Fruit fly (Drosophila melanogaster): Measurements from ENCODE around the gene for.

Gene for

dm6 chr2L:3681338-3681737, 24.6 kb upstream of the for start:
- no peak for TF ChIP-seq GATAe (GFP tag; conservative IDR thresholded peaks at IDR 0.05)
- TF ChIP-seq CG4854 (GFP tag; optimal IDR thresholded peaks at IDR 0.05), result no peak
- no peak for TF ChIP-seq CG12744 (GFP tag; optimal IDR thresholded peaks at IDR 0.05)
- TF ChIP-seq CG10321 (GFP tag; IDR thresholded peaks at IDR 0.05), result no peak
- no peak for TF ChIP-seq ewg (GFP tag; optimal IDR thresholded peaks at IDR 0.05)
- 0 out of 3 replicates have a peak, but pooled peaks have one; percentile 11 for TF ChIP-seq Mrtf (GFP tag; IDR thresholded peaks at IDR 0.05)
- no peak for TF ChIP-seq ftz-f1 (GFP tag; optimal IDR thresholded peaks at IDR 0.05)
- no peak for TF ChIP-seq E2f2 (GFP tag; IDR thresholded peaks at IDR 0.05)
- peak; percentile 57 for TF ChIP-seq pros (GFP tag; optimal IDR thresholded peaks at IDR 0.05)
- peak; percentile 31; the same call in 1 of the 2 replicates for TF ChIP-seq crol (GFP tag; IDR thresholded peaks at IDR 0.05)
- TF ChIP-seq CG33557 (GFP tag; optimal IDR thresholded peaks at IDR 0.05), result no peak
- no peak for TF ChIP-seq Nf-YB (GFP tag; optimal IDR thresholded peaks at IDR 0.05)
- TF ChIP-seq tap (tag; optimal IDR thresholded peaks at IDR 0.05), result peak; percentile 50

- TF ChIP-seq CG17385 (GFP tag; optimal IDR thresholded peaks at IDR 0.05) (no peak), fd96Cb (tag; optimal IDR thresholded peaks at IDR 0.05) (peak; percentile 55), CG18599 (GFP tag; optimal IDR thresholded peaks at IDR 0.05) (no peak), zen2 (GFP tag; IDR thresholded peaks at IDR 0.05; ENCODE audit: partially characterized antibody) (no peak), exex (tag; optimal IDR thresholded peaks at IDR 0.05) (no peak), ERR (GFP tag; optimal IDR thresholded peaks at IDR 0.05) (no peak), crc (GFP tag; optimal IDR thresholded peaks at IDR 0.05) (no peak), sob (GFP tag; IDR thresholded peaks at IDR 0.05) (no peak; the same call in 1 of the 2 replicates), CG32767 (GFP tag; IDR thresholded peaks at IDR 0.05) (no peak), Doc2 (GFP tag; IDR thresholded peaks at IDR 0.05) (no peak), Chrac-16 (GFP tag; optimal IDR thresholded peaks at IDR 0.05) (peak; percentile 24), CG3163 (GFP tag; optimal IDR thresholded peaks at IDR 0.05) (no peak), corto (GFP tag; optimal IDR thresholded peaks at IDR 0.05) (no peak), gt (GFP tag; IDR thresholded peaks at IDR 0.05) (no peak), CG30403 (GFP tag; optimal IDR thresholded peaks at IDR 0.05) (peak; percentile 10), prd (optimal IDR thresholded peaks at IDR 0.05) (no peak), prd (GFP tag; IDR thresholded peaks at IDR 0.05) (peak; percentile 71), NfI (GFP tag; optimal IDR thresholded peaks at IDR 0.05) (no peak), kni (GFP tag; optimal IDR thresholded peaks at IDR 0.05) (no peak), CHES-1-like (GFP tag; optimal IDR thresholded peaks at IDR 0.05) (no peak), TFAM (GFP tag; optimal IDR thresholded peaks at IDR 0.05) (no peak), Doc3 (GFP tag; IDR thresholded peaks at IDR 0.05; ENCODE audit: partially characterized antibody) (no peak), hbn (GFP tag; IDR thresholded peaks at IDR 0.05; ENCODE audit: partially characterized antibody) (no peak), gcm (GFP tag; optimal IDR thresholded peaks at IDR 0.05) (no peak), Lpt (GFP tag; optimal IDR thresholded peaks at IDR 0.05) (no peak), E2f1 (GFP tag; IDR thresholded peaks at IDR 0.05) (peak; percentile 46; the same call in 1 of the 2 replicates), twi (tag; optimal IDR thresholded peaks at IDR 0.05) (no peak), sim (GFP tag; IDR thresholded peaks at IDR 0.05) (0 out of 2 replicates have a peak, but pooled peaks have one; percentile 6), CG10209 (GFP tag; optimal IDR thresholded peaks at IDR 0.05) (no peak), stwl (tag; optimal IDR thresholded peaks at IDR 0.05) (no peak), az2 (GFP tag; optimal IDR thresholded peaks at IDR 0.05) (peak; percentile 6), wor (GFP tag; IDR thresholded peaks at IDR 0.05) (no peak), CG13775 (GFP tag; optimal IDR thresholded peaks at IDR 0.05) (no peak), CG31388 (GFP tag; optimal IDR thresholded peaks at IDR 0.05) (no peak), zf30C (GFP tag; optimal IDR thresholded peaks at IDR 0.05) (peak; percentile 14), CG8281 (tag; optimal IDR thresholded peaks at IDR 0.05) (no peak), sens-2 (GFP tag; IDR thresholded peaks at IDR 0.05) (no peak)
Observed at dm6 chr2L:3675770-3676169, 19.0 kb upstream of the for start.
